Fruit fly (Drosophila melanogaster): Measurements from ENCODE around the gene CG17026.

CG17026 gene

dm6 chr3L:15988039-15988546 is 12.9 kb downstream of the CG17026 start, which contains the start of gene Hip14 (continued):
- TF ChIP-seq eve (GFP tag; optimal IDR thresholded peaks at IDR 0.05) (no peak), hth (optimal IDR thresholded peaks at IDR 0.05) (no peak), CG4328 (GFP tag; optimal IDR thresholded peaks at IDR 0.05) (no peak), Neu2 (GFP tag; optimal IDR thresholded peaks at IDR 0.05; ENCODE audit: borderline replicate concordance) (no peak), CG10274 (GFP tag; optimal IDR thresholded peaks at IDR 0.05) (no peak), Spps (tag; optimal IDR thresholded peaks at IDR 0.05) (no peak), Hr3 (GFP tag; optimal IDR thresholded peaks at IDR 0.05) (peak; percentile 12), CG8765 (GFP tag; IDR thresholded peaks at IDR 0.05) (no peak), CG11093 (GFP tag; IDR thresholded peaks at IDR 0.05) (no peak), CG31388 (GFP tag; optimal IDR thresholded peaks at IDR 0.05) (no peak), Hand (GFP tag; optimal IDR thresholded peaks at IDR 0.05) (no peak), MTF-1 (GFP tag; optimal IDR thresholded peaks at IDR 0.05; ENCODE audit: borderline replicate concordance) (no peak), ssp (GFP tag; IDR thresholded peaks at IDR 0.05) (no peak), CG31441 (GFP tag; IDR thresholded peaks at IDR 0.05) (peak; percentile 63), insv (GFP tag; optimal IDR thresholded peaks at IDR 0.05) (no peak), CG3281 (GFP tag; optimal IDR thresholded peaks at IDR 0.05) (peak; percentile 6), bowl (GFP tag; IDR thresholded peaks at IDR 0.05) (no peak), bcd (GFP tag; optimal IDR thresholded peaks at IDR 0.05) (no peak)

dm6 chr3L:15996019-15996418 is 20.9 kb downstream of the CG17026 start:
- no peak for TF ChIP-seq tap (tag; optimal IDR thresholded peaks at IDR 0.05)
- TF ChIP-seq Myb (GFP tag; optimal IDR thresholded peaks at IDR 0.05), result no peak
- TF ChIP-seq CG10462 (GFP tag; optimal IDR thresholded peaks at IDR 0.05), result no peak
- no peak for TF ChIP-seq MESR4 (GFP tag; optimal IDR thresholded peaks at IDR 0.05)
- TF ChIP-seq Doc2 (GFP tag; IDR thresholded peaks at IDR 0.05), result no peak
- TF ChIP-seq CG7357 (GFP tag; IDR thresholded peaks at IDR 0.05), result no peak
- TF ChIP-seq sd (tag; optimal IDR thresholded peaks at IDR 0.05), result peak; percentile 96
- TF ChIP-seq Nf-YC (tag; optimal IDR thresholded peaks at IDR 0.05), result no peak
- peak; percentile 74; the same call in 2 of the 3 replicates for TF ChIP-seq sr (GFP tag; IDR thresholded peaks at IDR 0.05)
- no peak for TF ChIP-seq CG11504 (tag; optimal IDR thresholded peaks at IDR 0.05)
- no peak for TF ChIP-seq ERR (GFP tag; optimal IDR thresholded peaks at IDR 0.05)
- TF ChIP-seq dysf (GFP tag; IDR thresholded peaks at IDR 0.05), result no peak
- TF ChIP-seq gsb (GFP tag; IDR thresholded peaks at IDR 0.05), result no peak
- no peak for TF ChIP-seq D19B (GFP tag; optimal IDR thresholded peaks at IDR 0.05)

- TF ChIP-seq sr (GFP tag; IDR thresholded peaks at IDR 0.05) (peak; percentile 93), TFAM (GFP tag; optimal IDR thresholded peaks at IDR 0.05) (no peak), jing (GFP tag; optimal IDR thresholded peaks at IDR 0.05) (no peak), CG8281 (tag; optimal IDR thresholded peaks at IDR 0.05) (peak; percentile 7), NfI (GFP tag; optimal IDR thresholded peaks at IDR 0.05) (no peak), Hmx (GFP tag; optimal IDR thresholded peaks at IDR 0.05) (no peak), CG3281 (GFP tag; optimal IDR thresholded peaks at IDR 0.05) (no peak), sd (tag; optimal IDR thresholded peaks at IDR 0.05) (peak; percentile 84), CG12769 (tag; optimal IDR thresholded peaks at IDR 0.05) (peak; percentile 55)
These were observed 23.0 kb downstream of the CG17026 start for dm6 chr3L:15998217-15998616.

Measured in whole organism, embryonic.